Worm (Caenorhabditis elegans) whole organism, L4 larva: ENCODE measurements around the gene ZK1236.5.
A peak's percentile ranks its signal among the peaks of the same experiment; 100 is the strongest.

Experiments used
- F10B5.3 ChIP-seq: sonication (generic microtip); optimal IDR thresholded peaks from 2 replicates; lab custom pipeline; 2016; ENCODE audit warnings: mild to moderate bottlenecking, missing genetic modification characterization, missing compliant biosample characterization
- F44E2.7 ChIP-seq: fragments of 200-800 bp; sonication (Bioruptor generic); IDR thresholded peaks from 2 replicates; pipeline ENCODE4 v2.1.2; 2022; ENCODE audit warnings: missing genetic modification characterization, missing compliant biosample characterization
- T20F7.1 ChIP-seq: fragments of 200-800 bp; sonication (Bioruptor generic); optimal IDR thresholded peaks from 2 replicates; lab custom pipeline; 2018; ENCODE audit warnings: mild to moderate bottlenecking, missing genetic modification characterization, missing compliant biosample characterization
- Y48G9A.11 ChIP-seq: fragments of 200-800 bp; sonication (Bioruptor generic); IDR thresholded peaks from 2 replicates; pipeline ENCODE4 v1.3.6; 2022; ENCODE audit warnings: missing genetic modification reagents, missing genetic modification characterization, missing compliant biosample characterization
- ama-1 ChIP-seq: fragments of 150-350 bp; optimal IDR thresholded peaks from 2 replicates; lab custom pipeline; 2014; ENCODE audit warnings: inconsistent platforms, mixed read lengths
- arid-1 ChIP-seq: fragments of 200-800 bp; sonication (Bioruptor generic); conservative IDR thresholded peaks from 2 replicates; pipeline ENCODE4 v1.3.6; 2022; ENCODE audit warnings: missing genetic modification reagents, missing genetic modification characterization, missing compliant biosample characterization
- ceh-28 ChIP-seq: fragments of 150-350 bp; optimal IDR thresholded peaks from 2 replicates; lab custom pipeline; 2014; ENCODE audit warnings: missing biosample characterization, missing genetic modification reagents, missing genetic modification characterization
- ceh-62 ChIP-seq: sonication (generic microtip); optimal IDR thresholded peaks from 2 replicates; lab custom pipeline; 2017; ENCODE audit warnings: missing biosample characterization, missing genetic modification characterization
- cey-2 ChIP-seq: sonication (generic microtip); optimal IDR thresholded peaks from 3 replicates; lab custom pipeline; 2017; ENCODE audit warnings: missing genetic modification characterization, mild to moderate bottlenecking, missing compliant biosample characterization, antibody characterized with exemption, borderline replicate concordance; ENCODE audit not compliant: insufficient read depth
- daf-19 ChIP-seq: fragments of 200-800 bp; sonication (Bioruptor generic); conservative IDR thresholded peaks from 2 replicates; pipeline ENCODE4 v1.3.6; 2022; ENCODE audit warnings: missing genetic modification characterization, missing compliant biosample characterization
- daf-8 ChIP-seq: fragments of 200-800 bp; sonication (Bioruptor generic); IDR thresholded peaks from 2 replicates; pipeline ENCODE4 v1.3.6; 2022; ENCODE audit warnings: missing genetic modification characterization, missing compliant biosample characterization
- dmd-6 ChIP-seq: fragments of 200-800 bp; sonication (Bioruptor generic); IDR thresholded peaks from 2 replicates; pipeline ENCODE4 v1.3.6; 2022; ENCODE audit warnings: missing genetic modification reagents, missing genetic modification characterization, missing compliant biosample characterization
- dmd-8 ChIP-seq: fragments of 200-800 bp; sonication (Bioruptor generic); IDR thresholded peaks from 2 replicates; pipeline ENCODE4 v1.3.6; 2022; ENCODE audit warnings: missing genetic modification characterization, missing compliant biosample characterization
- duxl-1 ChIP-seq: sonication (generic microtip); optimal IDR thresholded peaks from 2 replicates; lab custom pipeline; 2016; ENCODE audit warnings: mild to moderate bottlenecking, missing genetic modification characterization, moderate library complexity, missing compliant biosample characterization; ENCODE audit not compliant: poor library complexity
- egl-27 ChIP-seq: sonication (generic microtip); optimal IDR thresholded peaks from 3 replicates; lab custom pipeline; 2017; ENCODE audit warnings: missing biosample characterization, missing genetic modification reagents, missing genetic modification characterization
- egl-43 ChIP-seq: fragments of 200-800 bp; sonication (Bioruptor generic); IDR thresholded peaks from 2 replicates; pipeline ENCODE4 v1.3.6; 2022; ENCODE audit warnings: missing genetic modification reagents, missing genetic modification characterization, missing compliant biosample characterization
- fos-1 ChIP-seq: fragments of 150-350 bp; optimal IDR thresholded peaks from 2 replicates; lab custom pipeline; 2014; ENCODE audit warnings: missing biosample characterization, missing genetic modification characterization
- gei-8 ChIP-seq: fragments of 200-800 bp; sonication (Bioruptor generic); optimal IDR thresholded peaks from 2 replicates; lab custom pipeline; 2018; ENCODE audit warnings: mild to moderate bottlenecking, missing genetic modification characterization, missing compliant biosample characterization
- hlh-11 ChIP-seq: fragments of 200-800 bp; sonication (Bioruptor generic); optimal IDR thresholded peaks from 2 replicates; lab custom pipeline; 2018; ENCODE audit warnings: mild to moderate bottlenecking, missing genetic modification characterization, missing compliant biosample characterization
- hlh-30 ChIP-seq: sonication (generic microtip); optimal IDR thresholded peaks from 2 replicates; lab custom pipeline; 2017; ENCODE audit warnings: antibody characterized with exemption, mild to moderate bottlenecking, missing genetic modification characterization, missing compliant biosample characterization; ENCODE audit not compliant: insufficient read depth
- hmg-1.1 ChIP-seq: fragments of 200-800 bp; sonication (Bioruptor generic); IDR thresholded peaks from 2 replicates; pipeline ENCODE4 v1.3.6; 2022; ENCODE audit warnings: missing genetic modification reagents, missing genetic modification characterization, missing compliant biosample characterization
- lin-13 ChIP-seq: fragments of 150-350 bp; optimal IDR thresholded peaks from 2 replicates; lab custom pipeline; 2014; ENCODE audit warnings: missing biosample characterization, missing genetic modification reagents, missing genetic modification characterization
- lin-15B ChIP-seq: fragments of 150-350 bp; sonication (generic microtip); optimal IDR thresholded peaks from 3 replicates; lab custom pipeline; 2014; ENCODE audit warnings: missing biosample characterization, missing genetic modification characterization
- madf-5 ChIP-seq, 2 experiments: fragments of 200-800 bp; sonication (Bioruptor generic); IDR thresholded peaks; 2 replicates each; pipeline ENCODE4 v1.3.6; 2022; ENCODE audit warnings: missing compliant biosample characterization in 2 of 2, missing genetic modification characterization in 2 of 2
- mdt-29 ChIP-seq: fragments of 200-800 bp; sonication (Bioruptor generic); IDR thresholded peaks from 2 replicates; pipeline ENCODE4 v1.3.6; 2022; ENCODE audit warnings: missing genetic modification reagents, missing genetic modification characterization, missing compliant biosample characterization
- mxl-2 ChIP-seq: fragments of 200-800 bp; sonication (Bioruptor generic); conservative IDR thresholded peaks from 2 replicates; pipeline ENCODE4 v1.3.6; 2022; ENCODE audit warnings: missing genetic modification reagents, missing genetic modification characterization, missing compliant biosample characterization
- nhr-10 ChIP-seq: fragments of 150-350 bp; optimal IDR thresholded peaks from 2 replicates; lab custom pipeline; 2014; ENCODE audit warnings: missing biosample characterization, missing genetic modification characterization
- nhr-111 ChIP-seq: fragments of 200-800 bp; sonication (Bioruptor generic); optimal IDR thresholded peaks from 2 replicates; lab custom pipeline; 2018; ENCODE audit warnings: mild to moderate bottlenecking, missing genetic modification characterization, missing compliant biosample characterization
- nhr-237 ChIP-seq: sonication (generic microtip); optimal IDR thresholded peaks from 2 replicates; lab custom pipeline; 2017; ENCODE audit warnings: missing biosample characterization, missing genetic modification characterization
- nhr-28 ChIP-seq: fragments of 150-350 bp; optimal IDR thresholded peaks from 2 replicates; lab custom pipeline; 2014; ENCODE audit warnings: missing biosample characterization, missing genetic modification characterization
- nhr-6 ChIP-seq: fragments of 150-350 bp; optimal IDR thresholded peaks from 2 replicates; lab custom pipeline; 2014; ENCODE audit warnings: missing biosample characterization, missing genetic modification characterization
- nhr-76 ChIP-seq: fragments of 150-350 bp; optimal IDR thresholded peaks from 2 replicates; lab custom pipeline; 2014; ENCODE audit warnings: missing biosample characterization, missing genetic modification characterization
- nhr-77 ChIP-seq: fragments of 150-350 bp; optimal IDR thresholded peaks from 2 replicates; lab custom pipeline; 2014; ENCODE audit warnings: missing biosample characterization, missing genetic modification characterization
- pqm-1 ChIP-seq: sonication (generic microtip); optimal IDR thresholded peaks from 2 replicates; lab custom pipeline; 2017; ENCODE audit warnings: missing biosample characterization, missing genetic modification characterization
- set-16 ChIP-seq: fragments of 200-800 bp; sonication (Bioruptor generic); IDR thresholded peaks from 2 replicates; pipeline ENCODE4 v1.3.6; 2022; ENCODE audit warnings: missing genetic modification reagents, missing genetic modification characterization, missing compliant biosample characterization
- skn-1 ChIP-seq: fragments of 150-350 bp; optimal IDR thresholded peaks from 2 replicates; lab custom pipeline; 2014; ENCODE audit warnings: missing biosample characterization, missing genetic modification characterization
- tra-1 ChIP-seq: fragments of 200-800 bp; sonication (Bioruptor generic); IDR thresholded peaks from 2 replicates; pipeline ENCODE4 v1.3.6; 2022; ENCODE audit warnings: missing genetic modification reagents, missing genetic modification characterization, missing compliant biosample characterization
- unc-39 ChIP-seq: sonication (generic microtip); optimal IDR thresholded peaks from 2 replicates; lab custom pipeline; 2017; ENCODE audit warnings: missing biosample characterization, missing genetic modification characterization
- unc-62 ChIP-seq, 3 experiments: fragments of 150-350 bp in 1 of 3; sonication (generic microtip); optimal IDR thresholded peaks in 2 of 3; peaks in 1 of 3; 1 replicate in 1 of 3; 2 replicates in 2 of 3; lab custom pipeline; 2014 to 2017; ENCODE audit warnings: missing biosample characterization in 3 of 3, missing genetic modification characterization in 3 of 3, missing genetic modification reagents in 3 of 3, missing genotype in 1 of 3
- vab-7 ChIP-seq: fragments of 200-800 bp; sonication (Bioruptor generic); IDR thresholded peaks from 2 replicates; pipeline ENCODE4 v1.3.6; 2022; ENCODE audit warnings: missing genetic modification reagents, missing genetic modification characterization, missing compliant biosample characterization
- zag-1 ChIP-seq: fragments of 150-350 bp; optimal IDR thresholded peaks from 2 replicates; lab custom pipeline; 2014; ENCODE audit warnings: missing biosample characterization, missing genetic modification characterization
- ztf-7 ChIP-seq: fragments of 150-350 bp; optimal IDR thresholded peaks from 2 replicates; lab custom pipeline; 2014; ENCODE audit warnings: missing biosample characterization, missing genetic modification characterization

Gene ZK1236.5

DNA sequence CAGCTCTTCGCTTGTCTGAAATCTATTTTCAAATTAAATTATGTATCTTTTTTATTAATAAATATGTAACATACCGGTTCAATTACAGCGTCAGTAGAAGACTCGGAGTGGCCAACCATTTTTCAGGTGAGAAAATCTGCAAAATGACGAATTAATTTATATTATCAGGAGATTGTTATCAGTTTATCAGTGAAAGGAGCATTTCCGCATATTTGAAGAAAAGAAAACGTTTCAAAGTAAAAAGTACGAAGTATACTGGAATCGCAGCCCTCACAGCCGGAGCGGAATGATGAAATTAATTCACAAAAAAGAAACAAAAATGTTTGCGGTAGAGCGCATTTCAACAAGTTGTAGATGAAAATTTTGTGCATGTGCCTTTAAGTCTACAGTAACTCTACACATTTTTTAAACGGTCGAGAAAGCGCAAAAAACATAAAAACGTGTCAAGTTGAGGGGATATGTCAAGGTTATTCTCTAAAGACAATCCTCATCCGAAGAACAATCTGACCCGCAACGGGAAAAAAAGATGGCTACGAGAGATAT lies 47.4 kb upstream of the ZK1236.5 start (continued):
- TF ChIP-seq mdt-29 (GFP tag; lab: Robert Waterston, UW): no peak
- no peak for TF ChIP-seq hmg-1.1 (GFP tag; lab: Robert Waterston, UW)
- TF ChIP-seq unc-62 (GFP tag; optimal IDR thresholded peaks at IDR 0.05 in 1 of 2; lab: Kevin White, UChicago): peak in 1 of 2 experiments; percentile 48
- TF ChIP-seq unc-62 (tag; optimal IDR thresholded peaks at IDR 0.05; lab: Kevin White, UChicago): no peak
- no peak for TF ChIP-seq lin-15B
- no peak for TF ChIP-seq nhr-77
- no peak for TF ChIP-seq nhr-237 (tag; lab: Kevin White, UChicago)
- no peak for TF ChIP-seq arid-1 (GFP tag; lab: Robert Waterston, UW)
- TF ChIP-seq hlh-11 (tag; lab: Kevin White, UChicago): peak; percentile 42
- no peak for TF ChIP-seq egl-27 (tag; lab: Kevin White, UChicago)
- TF ChIP-seq ama-1 (lab: Kevin White, UChicago): no peak
- TF ChIP-seq nhr-10 (tag; lab: Kevin White, UChicago): no peak
- TF ChIP-seq dmd-6 (GFP tag; lab: Robert Waterston, UW): peak; percentile 61
- TF ChIP-seq mxl-2 (GFP tag; lab: Robert Waterston, UW): no peak
- TF ChIP-seq skn-1 (tag; lab: Kevin White, UChicago): no peak
- no peak for TF ChIP-seq ceh-28 (tag; lab: Kevin White, UChicago)
- TF ChIP-seq nhr-6 (tag; lab: Kevin White, UChicago): no peak
- TF ChIP-seq hlh-30 (tag; lab: Kevin White, UChicago): no peak
- TF ChIP-seq daf-19 (GFP tag; lab: Robert Waterston, UW): no peak
- no peak for TF ChIP-seq tra-1 (GFP tag; lab: Robert Waterston, UW)
- TF ChIP-seq ztf-7 (tag; lab: Kevin White, UChicago): no peak
- peak; percentile 3 for TF ChIP-seq T20F7.1 (GFP tag; lab: Kevin White, UChicago)
- no peak for TF ChIP-seq egl-43 (GFP tag; lab: Robert Waterston, UW)
- no peak for TF ChIP-seq set-16 (GFP tag; lab: Robert Waterston, UW)
- no peak for TF ChIP-seq fos-1 (tag; lab: Kevin White, UChicago)
- TF ChIP-seq unc-39 (tag; lab: Kevin White, UChicago): no peak
- TF ChIP-seq lin-13 (GFP tag; lab: Kevin White, UChicago): no peak
- no peak for TF ChIP-seq zag-1
- TF ChIP-seq Y48G9A.11 (GFP tag; lab: Robert Waterston, UW): no peak
- TF ChIP-seq ceh-62 (tag; lab: Kevin White, UChicago): no peak
- TF ChIP-seq madf-5 (GFP tag; IDR thresholded peaks at IDR 0.05; lab: Robert Waterston, UW): no peak
- no peak for TF ChIP-seq vab-7
- no peak for TF ChIP-seq cey-2 (tag; lab: Kevin White, UChicago)
- TF ChIP-seq nhr-111 (GFP tag; lab: Kevin White, UChicago): no peak
- no peak for TF ChIP-seq dmd-8 (GFP tag; lab: Robert Waterston, UW)
- TF ChIP-seq nhr-28: peak; percentile 16
- TF ChIP-seq pqm-1: peak; percentile 24
- no peak for TF ChIP-seq daf-8 (GFP tag; lab: Robert Waterston, UW)
- TF ChIP-seq duxl-1 (tag; lab: Kevin White, UChicago): no peak
- TF ChIP-seq F10B5.3 (tag; lab: Kevin White, UChicago): no peak
- TF ChIP-seq F44E2.7: no peak
- TF ChIP-seq nhr-76 (tag; lab: Kevin White, UChicago): no peak
- TF ChIP-seq gei-8 (GFP tag; lab: Kevin White, UChicago): no peak
